Worm (Caenorhabditis elegans) whole organism, L4 larva: Measurements from ENCODE around the gene fbxb-111.

Experiments used
- Y105C5A.15 ChIP-seq: fragments of 200-800 bp; sonication (Bioruptor generic); IDR thresholded peaks from 2 replicates; pipeline ENCODE4 v1.3.6; 2022; ENCODE audit warnings: missing genetic modification characterization, missing compliant biosample characterization
- aha-1 ChIP-seq: fragments of 150-350 bp; peaks from one replicate; lab custom pipeline; 2014; ENCODE audit warnings: missing biosample characterization, missing genetic modification characterization
- ceh-20 ChIP-seq: fragments of 200-800 bp; sonication (Bioruptor generic); IDR thresholded peaks from 2 replicates; pipeline ENCODE4 v1.3.6; 2022; ENCODE audit warnings: missing genetic modification reagents, missing genetic modification characterization, missing compliant biosample characterization
- ceh-28 ChIP-seq: fragments of 150-350 bp; optimal IDR thresholded peaks from 2 replicates; lab custom pipeline; 2014; ENCODE audit warnings: missing biosample characterization, missing genetic modification reagents, missing genetic modification characterization
- ceh-32 ChIP-seq: sonication (generic microtip); optimal IDR thresholded peaks from 2 replicates; lab custom pipeline; 2016; ENCODE audit warnings: mild to moderate bottlenecking, missing genetic modification characterization, missing compliant biosample characterization; ENCODE audit not compliant: poor library complexity
- ceh-62 ChIP-seq: sonication (generic microtip); optimal IDR thresholded peaks from 2 replicates; lab custom pipeline; 2017; ENCODE audit warnings: missing biosample characterization, missing genetic modification characterization
- ctbp-1 ChIP-seq: fragments of 200-800 bp; sonication (Bioruptor generic); IDR thresholded peaks from 2 replicates; pipeline ENCODE4 v1.3.6; 2022; ENCODE audit warnings: missing genetic modification reagents, missing genetic modification characterization, missing compliant biosample characterization
- daf-12 ChIP-seq: fragments of 150-350 bp; optimal IDR thresholded peaks from 2 replicates; lab custom pipeline; 2014; ENCODE audit warnings: missing biosample characterization, missing genetic modification reagents, missing genetic modification characterization
- dmd-6 ChIP-seq: fragments of 200-800 bp; sonication (Bioruptor generic); IDR thresholded peaks from 2 replicates; pipeline ENCODE4 v1.3.6; 2022; ENCODE audit warnings: missing genetic modification reagents, missing genetic modification characterization, missing compliant biosample characterization
- dmd-9 ChIP-seq: fragments of 200-800 bp; sonication (Bioruptor generic); IDR thresholded peaks from 2 replicates; pipeline ENCODE4 v1.3.6; 2022; ENCODE audit warnings: missing genetic modification reagents, missing genetic modification characterization, missing compliant biosample characterization
- hlh-11 ChIP-seq: fragments of 200-800 bp; sonication (Bioruptor generic); optimal IDR thresholded peaks from 2 replicates; lab custom pipeline; 2018; ENCODE audit warnings: mild to moderate bottlenecking, missing genetic modification characterization, missing compliant biosample characterization
- hmg-1.1 ChIP-seq: fragments of 200-800 bp; sonication (Bioruptor generic); IDR thresholded peaks from 2 replicates; pipeline ENCODE4 v1.3.6; 2022; ENCODE audit warnings: missing genetic modification reagents, missing genetic modification characterization, missing compliant biosample characterization
- lin-1 ChIP-seq: fragments of 200-800 bp; sonication (Bioruptor generic); IDR thresholded peaks from 2 replicates; pipeline ENCODE4 v1.3.6; 2022; ENCODE audit warnings: missing genetic modification reagents, missing genetic modification characterization, missing compliant biosample characterization
- lin-39 ChIP-seq: fragments of 150-350 bp; optimal IDR thresholded peaks from 2 replicates; lab custom pipeline; 2014; ENCODE audit warnings: missing biosample characterization, missing genetic modification reagents, missing genetic modification characterization
- lsy-2 ChIP-seq, 2 experiments: fragments of 150-350 bp in 1 of 2; sonication (generic microtip) in 1 of 2; optimal IDR thresholded peaks; 2 replicates each; lab custom pipeline; 2014 to 2017; ENCODE audit warnings: missing biosample characterization in 2 of 2, missing genetic modification characterization in 2 of 2
- mdl-1 ChIP-seq, 2 experiments: fragments of 150-350 bp in 1 of 2; sonication (generic microtip) in 1 of 2; optimal IDR thresholded peaks; 2 replicates each; lab custom pipeline; 2014 to 2017; ENCODE audit warnings: missing biosample characterization in 2 of 2, missing genetic modification characterization in 2 of 2
- mdt-29 ChIP-seq: fragments of 200-800 bp; sonication (Bioruptor generic); IDR thresholded peaks from 2 replicates; pipeline ENCODE4 v1.3.6; 2022; ENCODE audit warnings: missing genetic modification reagents, missing genetic modification characterization, missing compliant biosample characterization
- mxl-2 ChIP-seq: fragments of 200-800 bp; sonication (Bioruptor generic); conservative IDR thresholded peaks from 2 replicates; pipeline ENCODE4 v1.3.6; 2022; ENCODE audit warnings: missing genetic modification reagents, missing genetic modification characterization, missing compliant biosample characterization
- mxl-3 ChIP-seq: fragments of 200-800 bp; sonication (Bioruptor generic); optimal IDR thresholded peaks from 2 replicates; lab custom pipeline; 2018; ENCODE audit warnings: mild to moderate bottlenecking, missing genetic modification characterization, missing compliant biosample characterization
- nhr-42 ChIP-seq: fragments of 200-800 bp; sonication (Bioruptor generic); IDR thresholded peaks from 2 replicates; pipeline ENCODE4 v1.3.6; 2022; ENCODE audit warnings: missing genetic modification characterization, missing compliant biosample characterization
- nhr-48 ChIP-seq: sonication (generic microtip); optimal IDR thresholded peaks from 2 replicates; lab custom pipeline; 2016; ENCODE audit warnings: mild to moderate bottlenecking, missing genetic modification characterization, missing compliant biosample characterization
- nhr-6 ChIP-seq: fragments of 150-350 bp; optimal IDR thresholded peaks from 2 replicates; lab custom pipeline; 2014; ENCODE audit warnings: missing biosample characterization, missing genetic modification characterization
- php-3 ChIP-seq: fragments of 200-800 bp; sonication (Bioruptor generic); IDR thresholded peaks from 2 replicates; pipeline ENCODE4 v1.3.6; 2022; ENCODE audit warnings: missing genetic modification reagents, missing genetic modification characterization, missing compliant biosample characterization
- pqm-1 ChIP-seq: sonication (generic microtip); optimal IDR thresholded peaks from 2 replicates; lab custom pipeline; 2017; ENCODE audit warnings: missing biosample characterization, missing genetic modification characterization
- set-16 ChIP-seq: fragments of 200-800 bp; sonication (Bioruptor generic); IDR thresholded peaks from 2 replicates; pipeline ENCODE4 v1.3.6; 2022; ENCODE audit warnings: missing genetic modification reagents, missing genetic modification characterization, missing compliant biosample characterization
- spr-3 ChIP-seq: fragments of 200-800 bp; sonication (Bioruptor generic); optimal IDR thresholded peaks from 2 replicates; lab custom pipeline; 2018; ENCODE audit warnings: mild to moderate bottlenecking, missing genetic modification characterization, missing compliant biosample characterization
- tra-1 ChIP-seq: fragments of 200-800 bp; sonication (Bioruptor generic); IDR thresholded peaks from 2 replicates; pipeline ENCODE4 v1.3.6; 2022; ENCODE audit warnings: missing genetic modification reagents, missing genetic modification characterization, missing compliant biosample characterization
- unc-130 ChIP-seq: sonication (generic microtip); optimal IDR thresholded peaks from 2 replicates; lab custom pipeline; 2016; ENCODE audit warnings: missing genetic modification reagents, missing genetic modification characterization, missing compliant biosample characterization
- unc-39 ChIP-seq: sonication (generic microtip); optimal IDR thresholded peaks from 2 replicates; lab custom pipeline; 2017; ENCODE audit warnings: missing biosample characterization, missing genetic modification characterization
- unc-62 ChIP-seq, 3 experiments: fragments of 150-350 bp in 1 of 3; sonication (generic microtip); optimal IDR thresholded peaks in 2 of 3; peaks in 1 of 3; 1 replicate in 1 of 3; 2 replicates in 2 of 3; lab custom pipeline; 2014 to 2017; ENCODE audit warnings: missing biosample characterization in 3 of 3, missing genetic modification characterization in 3 of 3, missing genetic modification reagents in 3 of 3, missing genotype in 1 of 3
- zfp-2 ChIP-seq: sonication (generic microtip); optimal IDR thresholded peaks from 2 replicates; lab custom pipeline; 2016; ENCODE audit warnings: mild to moderate bottlenecking, missing genetic modification characterization, missing compliant biosample characterization

fbxb-111 gene

DNA sequence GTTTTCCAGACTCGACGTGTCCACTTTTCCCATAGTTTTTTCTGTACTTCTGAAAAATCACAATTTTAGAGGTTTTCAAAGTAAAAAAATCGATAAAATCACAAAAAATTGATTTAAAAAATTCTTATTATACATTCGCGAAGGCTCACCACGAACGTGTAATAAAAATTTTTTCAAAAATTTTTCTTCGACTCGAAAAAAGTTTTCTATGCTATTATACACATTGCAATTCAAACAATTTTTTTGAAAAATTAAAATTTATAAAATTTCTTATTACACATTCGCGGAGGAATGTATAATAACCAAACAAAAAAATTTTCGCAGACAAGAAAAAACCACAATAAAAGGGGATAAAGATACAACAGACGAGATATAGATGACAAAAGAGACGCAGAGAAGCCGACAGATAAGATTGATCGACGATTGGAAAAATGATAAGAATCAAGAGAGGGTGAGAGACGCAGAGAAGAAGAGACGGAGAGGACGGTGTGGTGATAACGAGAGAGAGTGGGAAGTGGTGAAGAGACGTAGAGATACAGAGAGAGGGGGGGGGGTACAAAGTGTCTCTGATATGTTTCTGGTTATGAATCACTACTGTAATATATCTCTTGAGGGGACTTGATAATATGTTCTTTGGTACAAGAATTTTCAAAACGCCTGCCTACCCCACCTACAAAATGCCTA, 25.9 kb upstream of the fbxb-111 start, which contains the start of gene nhr-119 (continued):
- TF ChIP-seq tra-1 (GFP tag; lab: Robert Waterston, UW): peak; percentile 83
- peak; percentile 11 to 81 for TF ChIP-seq mdl-1 (tag; optimal IDR thresholded peaks at IDR 0.05; lab: Kevin White, UChicago)
- TF ChIP-seq ceh-28 (tag; lab: Kevin White, UChicago): peak; percentile 19
- TF ChIP-seq ctbp-1 (GFP tag; lab: Robert Waterston, UW): no peak
- TF ChIP-seq nhr-6: peak; percentile 44
- peak; percentile 70 for TF ChIP-seq ceh-20 (GFP tag; lab: Robert Waterston, UW)
- no peak for TF ChIP-seq Y105C5A.15 (GFP tag; lab: Robert Waterston, UW)
- TF ChIP-seq lsy-2 (tag; optimal IDR thresholded peaks at IDR 0.05; lab: Kevin White, UChicago): peak in 1 of 2 experiments; percentile 76
- TF ChIP-seq nhr-48 (tag; lab: Kevin White, UChicago): peak; percentile 93
- peak; percentile 74 for TF ChIP-seq lin-1 (GFP tag; lab: Robert Waterston, UW)
- TF ChIP-seq pqm-1 (tag; lab: Kevin White, UChicago): peak; percentile 56
- TF ChIP-seq hlh-11 (tag; lab: Kevin White, UChicago): peak; percentile 93
- TF ChIP-seq php-3 (GFP tag; lab: Robert Waterston, UW): peak; percentile 66
- peak; percentile 89 for TF ChIP-seq mxl-3 (GFP tag; lab: Kevin White, UChicago)
- TF ChIP-seq aha-1 (tag; lab: Kevin White, UChicago): peak; percentile 64

DNA sequence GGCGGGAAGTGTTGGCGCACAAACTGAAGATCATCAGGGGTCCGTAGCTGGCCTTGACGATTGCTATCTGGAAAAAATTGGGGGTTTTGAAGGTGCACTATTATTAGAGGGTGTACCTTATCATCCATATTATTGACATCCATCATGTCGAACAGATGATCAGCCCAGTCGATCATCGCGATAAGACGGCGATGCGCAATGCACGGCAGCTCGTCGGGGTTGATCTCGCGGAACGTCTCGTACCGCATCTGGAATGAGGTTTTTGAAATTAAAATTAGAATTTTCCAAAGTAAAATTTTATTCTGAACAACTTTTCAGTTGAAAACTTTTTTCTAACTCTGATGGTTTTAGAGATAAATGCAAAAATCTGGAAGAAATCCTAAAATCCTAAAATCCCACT, 23.1 kb upstream of the fbxb-111 start:
- TF ChIP-seq unc-39 (tag; lab: Kevin White, UChicago) (no peak), ceh-28 (tag; lab: Kevin White, UChicago) (no peak), aha-1 (tag; lab: Kevin White, UChicago) (peak; percentile 79)

DNA sequence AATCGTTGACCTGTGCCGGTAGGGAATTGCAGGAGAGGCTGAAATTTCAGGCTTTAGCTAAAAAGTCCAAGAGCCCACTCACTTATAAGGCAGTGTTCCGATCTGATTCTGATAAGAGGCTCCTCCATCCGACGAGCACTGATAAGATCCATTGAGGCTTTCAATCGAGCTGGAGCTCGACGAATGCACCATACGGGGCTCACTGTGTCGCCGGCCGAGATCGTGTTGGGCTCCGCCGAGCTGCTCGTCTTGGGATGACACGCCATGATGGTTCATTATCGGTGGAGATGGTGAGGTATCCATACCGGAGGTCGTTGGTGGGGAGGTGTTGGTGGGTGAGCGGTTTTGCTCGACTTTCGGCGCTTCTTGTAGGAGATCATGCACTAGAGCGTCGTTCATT, 21.6 kb upstream of the fbxb-111 start:
- TF ChIP-seq dmd-9 (GFP tag; lab: Robert Waterston, UW) (no peak), set-16 (GFP tag; lab: Robert Waterston, UW) (peak; percentile 48; the same call in 1 of the 2 replicates), ceh-62 (tag; lab: Kevin White, UChicago) (no peak)
- TF ChIP-seq, all 104 proteins: peak for 1

DNA sequence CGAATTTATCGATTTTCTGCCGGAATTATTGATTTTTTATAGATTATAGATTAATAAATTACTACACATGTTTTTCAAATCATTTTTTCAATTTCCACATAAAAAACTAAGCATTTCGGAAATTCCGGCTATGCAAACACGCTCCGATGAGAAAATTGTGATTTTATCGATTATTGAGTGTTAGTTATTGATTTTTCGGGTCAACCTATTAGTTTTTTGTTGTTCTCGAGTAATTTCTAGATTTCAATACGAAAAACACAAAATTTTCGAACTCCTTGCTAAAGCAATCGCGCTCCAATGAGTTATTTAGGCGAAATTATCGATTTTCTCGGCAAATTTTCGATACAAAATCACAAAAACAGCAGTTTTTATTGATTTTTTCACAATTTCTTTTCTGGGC, 20.6 kb upstream of the fbxb-111 start:
- TF ChIP-seq zfp-2 (tag; lab: Kevin White, UChicago) (no peak), unc-62 (GFP tag; optimal IDR thresholded peaks at IDR 0.05 in 1 of 2; lab: Kevin White, UChicago) (peak in 1 of 2 experiments; percentile 51), unc-62 (tag; optimal IDR thresholded peaks at IDR 0.05; lab: Kevin White, UChicago) (no peak), mxl-3 (GFP tag; lab: Kevin White, UChicago) (no peak), ceh-28 (tag; lab: Kevin White, UChicago) (peak; percentile 75), lin-39 (tag; lab: Kevin White, UChicago) (no peak)

DNA sequence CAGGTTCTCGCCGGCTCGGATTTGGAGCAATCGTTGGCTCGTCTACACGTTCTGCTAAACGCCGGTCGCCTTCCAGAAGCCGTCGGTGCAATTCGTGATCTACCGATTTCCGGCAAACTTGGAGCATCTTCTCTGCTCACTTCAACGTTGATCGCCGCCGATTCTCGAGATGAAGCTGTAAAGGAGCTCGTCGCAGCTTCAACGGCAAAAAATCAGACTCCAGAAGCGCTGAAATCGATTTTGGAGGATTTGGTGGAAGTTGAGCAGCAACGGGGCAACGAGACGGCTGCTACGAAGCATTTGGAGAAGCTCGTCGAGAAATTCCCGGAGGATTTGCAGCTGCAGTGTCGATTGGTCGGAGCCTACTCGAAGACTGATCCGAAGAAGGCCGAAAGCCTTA, 16.9 kb upstream of the fbxb-111 start:
- peak; percentile 56 for TF ChIP-seq set-16 (GFP tag; lab: Robert Waterston, UW)
- TF ChIP-seq hmg-1.1 (GFP tag; lab: Robert Waterston, UW): no peak
- TF ChIP-seq ceh-32 (tag; lab: Kevin White, UChicago): no peak
- TF ChIP-seq pqm-1 (tag; lab: Kevin White, UChicago): no peak

DNA sequence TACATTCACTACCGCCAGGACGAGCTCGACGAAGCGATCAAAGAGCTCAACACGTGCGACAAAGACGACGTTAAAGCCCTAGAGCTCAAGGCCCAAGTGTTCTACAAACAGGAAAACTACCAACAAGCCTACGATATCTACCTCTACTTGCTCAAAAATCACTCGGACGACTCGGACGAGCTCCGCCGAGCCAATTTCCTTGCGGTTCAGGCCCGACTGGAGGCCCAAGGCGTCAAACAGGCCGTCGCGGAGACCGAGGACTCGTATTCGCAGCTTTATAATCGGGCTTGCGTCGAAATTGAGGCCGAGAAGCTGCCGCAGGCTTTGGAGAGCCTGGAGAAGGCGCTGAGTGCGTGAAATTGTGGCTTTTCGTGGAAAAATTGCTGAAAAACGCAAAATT, 13.0 kb upstream of the fbxb-111 start:
- TF ChIP-seq nhr-42 (no peak), pqm-1 (tag; lab: Kevin White, UChicago) (no peak), unc-130 (GFP tag; lab: Kevin White, UChicago) (no peak), mxl-2 (GFP tag; lab: Robert Waterston, UW) (no peak), set-16 (GFP tag; lab: Robert Waterston, UW) (peak; percentile 76), ctbp-1 (GFP tag; lab: Robert Waterston, UW) (no peak), mdt-29 (GFP tag; lab: Robert Waterston, UW) (no peak), dmd-6 (GFP tag; lab: Robert Waterston, UW) (no peak), spr-3 (GFP tag; lab: Kevin White, UChicago) (no peak), daf-12 (tag; lab: Kevin White, UChicago) (no peak), unc-62 (GFP tag; optimal IDR thresholded peaks at IDR 0.05 in 1 of 2; lab: Kevin White, UChicago) (peak in 1 of 2 experiments; percentile 81), unc-62 (tag; optimal IDR thresholded peaks at IDR 0.05; lab: Kevin White, UChicago) (no peak)
- TF ChIP-seq, all 104 proteins: peak for 2
